Worm (Caenorhabditis elegans): ENCODE measurements around the gene sti-1.

The sti-1 gene

DNA sequence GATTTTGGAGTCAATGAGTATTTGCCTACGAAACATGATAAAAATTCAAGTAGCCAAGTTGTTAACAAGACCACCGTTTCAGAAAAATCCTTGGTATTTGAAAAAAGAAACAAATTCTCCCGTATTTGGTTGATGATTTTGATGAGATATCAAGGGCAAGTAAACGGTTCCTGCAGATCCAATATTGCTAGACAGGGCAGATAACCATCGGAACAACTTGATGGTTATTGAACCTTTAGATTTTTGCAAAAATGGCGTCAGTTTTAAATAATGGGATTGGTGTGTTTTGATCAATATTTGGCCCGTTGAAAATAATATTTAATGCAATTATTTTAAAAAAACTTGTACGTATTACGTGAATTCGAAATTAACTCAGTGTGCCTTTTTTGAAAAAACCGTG is 27.0 kb downstream of the sti-1 start:
- TF ChIP-seq F13C5.2 (tag; optimal IDR thresholded peaks at IDR 0.05) (no peak), tra-4 (tag; optimal IDR thresholded peaks at IDR 0.05) (no peak), tbx-11 (GFP tag; IDR thresholded peaks at IDR 0.05) (no peak), aly-1 (tag; optimal IDR thresholded peaks at IDR 0.05) (no peak), pes-1 (GFP tag; IDR thresholded peaks at IDR 0.05) (no peak), B0310.2 (tag; optimal IDR thresholded peaks at IDR 0.05) (no peak)

DNA sequence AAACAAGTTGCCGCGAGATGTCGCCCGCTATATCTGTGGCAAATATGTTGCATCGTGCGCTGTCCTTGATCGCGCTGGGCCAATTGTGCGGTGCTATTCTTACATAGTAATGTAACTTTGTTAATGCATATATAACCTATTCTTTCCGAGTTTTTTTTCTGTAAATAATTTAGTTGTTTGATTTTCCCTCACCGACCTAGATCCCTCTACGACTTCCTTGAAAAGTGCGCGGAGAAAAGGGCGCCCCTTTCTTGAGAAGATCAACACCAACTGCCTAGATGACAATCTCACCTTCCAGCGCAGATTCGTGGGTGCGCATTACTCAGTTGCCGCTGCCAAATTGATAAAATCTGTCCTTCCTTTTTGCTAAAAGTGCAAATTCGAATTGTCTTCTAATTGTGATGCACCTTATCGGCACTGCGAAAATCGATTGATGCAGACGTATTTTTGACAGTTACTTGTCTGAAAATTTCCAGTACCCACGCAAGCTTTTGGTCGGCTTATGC is 28.3 kb downstream of the sti-1 start:
- no peak for TF ChIP-seq tbx-37 (GFP tag; conservative IDR thresholded peaks at IDR 0.05)
- TF ChIP-seq pes-1 (GFP tag; IDR thresholded peaks at IDR 0.05): no peak

DNA sequence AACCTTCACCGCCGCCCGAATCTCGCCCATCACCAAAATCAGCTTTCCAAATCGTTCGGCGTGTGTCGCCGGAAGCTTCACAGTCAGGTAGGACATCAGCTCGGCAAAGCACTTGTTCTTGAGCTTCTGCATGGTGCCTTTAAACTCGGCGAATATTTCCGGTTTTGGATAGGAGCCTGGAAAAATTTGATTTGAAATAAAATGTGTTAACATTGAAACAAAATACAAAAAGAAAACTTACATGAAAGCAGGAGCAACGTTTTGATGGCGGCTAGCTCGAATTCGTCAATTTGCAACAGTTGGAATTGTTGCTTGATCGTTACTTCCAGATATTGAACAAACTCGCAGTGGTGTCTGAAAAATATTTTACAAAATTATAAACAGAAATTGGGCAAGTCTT is 29.4 kb downstream of the sti-1 start:
- no peak for TF ChIP-seq ets-7 (tag; optimal IDR thresholded peaks at IDR 0.05)

DNA sequence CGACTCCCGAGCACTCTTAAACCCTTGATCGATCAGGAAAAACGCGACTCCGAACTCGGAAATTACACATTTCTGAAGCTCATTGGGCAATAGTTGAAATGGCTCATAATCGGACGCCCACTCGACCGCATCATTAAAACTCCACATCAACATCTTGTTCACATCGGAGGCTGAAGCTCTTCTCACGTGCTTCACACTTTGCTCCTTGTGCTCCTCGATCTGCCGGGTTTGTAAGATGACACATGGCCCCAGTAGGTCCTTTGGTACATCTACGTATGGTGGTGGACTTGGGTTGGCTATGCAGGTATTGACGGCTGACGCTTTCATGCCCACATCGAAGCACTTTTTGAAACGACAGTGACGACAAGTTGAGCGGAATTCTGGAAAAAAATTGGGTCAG is 30.2 kb downstream of the sti-1 start:
- TF ChIP-seq sea-1 (GFP tag; conservative IDR thresholded peaks at IDR 0.05): no peak
- no peak for TF ChIP-seq hnd-1 (tag; optimal IDR thresholded peaks at IDR 0.05)
- TF ChIP-seq pes-1 (GFP tag; IDR thresholded peaks at IDR 0.05): no peak
- TF ChIP-seq ets-7 (tag; optimal IDR thresholded peaks at IDR 0.05): no peak
- TF ChIP-seq tra-4 (tag; optimal IDR thresholded peaks at IDR 0.05): no peak
- TF ChIP-seq hmg-4 (GFP tag; optimal IDR thresholded peaks at IDR 0.05): no peak
- TF ChIP-seq ceh-13 (GFP tag; optimal IDR thresholded peaks at IDR 0.05): no peak
- no peak for TF ChIP-seq ama-1 (optimal IDR thresholded peaks at IDR 0.05)
- TF ChIP-seq F13C5.2 (tag; optimal IDR thresholded peaks at IDR 0.05): no peak
- TF ChIP-seq flt-1 (GFP tag; IDR thresholded peaks at IDR 0.05): no peak
- no peak for TF ChIP-seq tbx-37 (GFP tag; conservative IDR thresholded peaks at IDR 0.05)
- TF ChIP-seq hmbx-1 (tag; optimal IDR thresholded peaks at IDR 0.05): no peak
- TF ChIP-seq ceh-36 (tag; optimal IDR thresholded peaks at IDR 0.05): no peak
- TF ChIP-seq scrt-1 (GFP tag; IDR thresholded peaks at IDR 0.05): no peak
- TF ChIP-seq aly-1 (tag; optimal IDR thresholded peaks at IDR 0.05): no peak
- TF ChIP-seq B0310.2 (tag; optimal IDR thresholded peaks at IDR 0.05): no peak
- no peak for TF ChIP-seq tbx-11 (GFP tag; IDR thresholded peaks at IDR 0.05)

DNA sequence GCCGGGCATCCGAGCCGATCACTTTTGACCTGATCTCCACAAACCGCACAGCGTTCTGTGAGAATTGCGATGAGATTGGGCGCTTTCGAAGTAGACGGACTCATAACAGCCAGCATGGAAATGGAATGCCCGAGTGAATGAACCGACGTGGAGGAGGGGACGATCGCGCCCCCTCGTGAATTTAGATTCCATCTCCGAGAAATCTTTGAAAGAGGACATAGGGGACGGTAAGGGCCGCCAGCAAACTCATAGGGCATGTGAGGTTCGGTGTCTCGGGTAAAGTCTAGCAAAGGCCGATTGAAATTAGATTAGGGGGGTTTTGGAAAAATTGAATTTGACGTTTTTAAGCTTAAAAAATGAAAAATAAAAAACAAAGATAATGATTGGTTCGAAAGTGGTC is 31.2 kb downstream of the sti-1 start, which contains the start of gene nhr-270:
Gene nhr-270, minus strand, starts transcription at position 257 of the 400 bp plus-strand sequence.
- TF ChIP-seq ceh-13 (GFP tag; optimal IDR thresholded peaks at IDR 0.05) (no peak), hmbx-1 (tag; optimal IDR thresholded peaks at IDR 0.05) (no peak), scrt-1 (GFP tag; IDR thresholded peaks at IDR 0.05) (no peak), hmg-4 (GFP tag; optimal IDR thresholded peaks at IDR 0.05) (no peak), aly-1 (tag; optimal IDR thresholded peaks at IDR 0.05) (no peak)

DNA sequence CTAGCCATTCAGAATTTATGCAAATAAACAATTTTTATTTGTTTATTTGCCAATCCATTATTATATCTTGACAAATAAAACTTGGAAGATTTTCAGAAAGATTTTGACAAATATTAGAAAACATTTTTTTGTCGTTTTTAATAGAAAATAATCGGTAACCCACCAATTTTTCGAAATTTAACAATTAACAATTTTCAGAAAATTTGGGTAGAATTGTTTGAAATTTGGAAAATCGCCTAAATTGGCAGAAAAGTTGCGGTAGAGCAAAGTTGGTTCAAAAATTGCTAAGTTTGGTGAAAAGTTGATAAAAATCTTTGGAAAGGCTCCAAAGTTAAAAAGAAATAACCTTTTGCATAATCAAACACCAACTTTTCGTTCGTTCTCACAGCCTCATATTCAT is 34.9 kb downstream of the sti-1 start:
- TF ChIP-seq pes-1 (GFP tag; IDR thresholded peaks at IDR 0.05) (no peak), B0310.2 (tag; optimal IDR thresholded peaks at IDR 0.05) (no peak), tbx-11 (GFP tag; IDR thresholded peaks at IDR 0.05) (no peak), F13C5.2 (tag; optimal IDR thresholded peaks at IDR 0.05) (no peak), sea-1 (GFP tag; conservative IDR thresholded peaks at IDR 0.05) (no peak), hnd-1 (tag; optimal IDR thresholded peaks at IDR 0.05) (no peak), tra-4 (tag; optimal IDR thresholded peaks at IDR 0.05) (no peak), ama-1 (optimal IDR thresholded peaks at IDR 0.05) (no peak), hmg-4 (GFP tag; optimal IDR thresholded peaks at IDR 0.05) (no peak), tbx-37 (GFP tag; conservative IDR thresholded peaks at IDR 0.05) (no peak)

DNA sequence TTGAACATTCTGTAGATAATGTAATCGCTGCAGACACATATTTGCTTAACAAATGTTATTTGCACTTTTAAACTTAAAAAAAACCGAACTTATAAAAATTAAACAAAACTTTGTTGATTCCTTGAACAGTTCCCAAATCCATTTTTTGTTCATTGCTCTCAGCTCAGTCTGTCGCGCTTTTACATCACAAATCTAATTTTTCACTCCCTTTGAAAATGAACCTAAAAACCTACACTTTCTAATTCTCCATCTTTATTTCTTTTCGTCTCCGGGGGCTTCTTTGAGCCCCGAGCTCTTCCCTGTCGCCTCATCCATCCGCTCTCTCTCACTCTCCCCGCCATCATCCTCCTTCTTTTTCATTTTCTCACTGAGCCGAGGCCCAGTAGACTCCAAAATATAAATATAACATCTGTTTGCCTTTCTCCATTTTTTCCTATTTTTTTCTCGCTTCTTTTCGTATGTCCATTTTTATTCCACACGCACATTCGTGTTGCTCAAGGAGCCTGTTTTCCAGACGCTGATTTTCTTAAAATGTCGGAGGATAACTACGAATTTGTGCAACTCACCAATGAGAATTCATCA is 37.1 kb downstream of the sti-1 start, which contains the start of gene R13D11.4:
Gene R13D11.4, plus strand, starts transcription at position 532 of the 582 bp plus-strand sequence.
- no peak for TF ChIP-seq ets-7 (tag; optimal IDR thresholded peaks at IDR 0.05)
- no peak for TF ChIP-seq ceh-36 (tag; optimal IDR thresholded peaks at IDR 0.05)
- TF ChIP-seq flt-1 (GFP tag; IDR thresholded peaks at IDR 0.05): no peak
- TF ChIP-seq hmg-4 (GFP tag; optimal IDR thresholded peaks at IDR 0.05): no peak
- no peak for TF ChIP-seq pes-1 (GFP tag; IDR thresholded peaks at IDR 0.05)

DNA sequence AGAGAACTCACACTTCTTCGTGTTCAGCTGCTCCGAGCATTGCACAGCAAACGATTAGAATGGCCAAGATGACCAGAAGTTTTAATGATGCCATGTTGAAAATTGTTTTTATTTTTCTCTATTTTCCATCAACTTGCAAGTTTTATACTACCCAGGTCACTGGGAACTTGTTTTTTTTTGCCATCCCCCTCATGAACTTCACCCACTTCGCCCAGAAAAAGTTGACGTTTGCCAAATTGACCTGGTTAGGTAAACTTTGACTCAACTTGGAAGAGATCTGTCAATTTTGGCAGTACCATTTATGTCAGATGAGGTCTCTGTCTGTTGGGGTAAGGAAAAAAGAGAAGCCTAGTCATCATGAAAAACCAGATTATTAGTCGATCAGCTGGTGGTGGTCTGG is 39.8 kb downstream of the sti-1 start, which contains the start of gene R13D11.10:
Gene R13D11.10, minus strand, starts transcription at position 101 of the 400 bp plus-strand sequence.
- TF ChIP-seq sea-1 (GFP tag; conservative IDR thresholded peaks at IDR 0.05) (no peak), ets-7 (tag; optimal IDR thresholded peaks at IDR 0.05) (no peak), pes-1 (GFP tag; IDR thresholded peaks at IDR 0.05) (no peak), B0310.2 (tag; optimal IDR thresholded peaks at IDR 0.05) (no peak), aly-1 (tag; optimal IDR thresholded peaks at IDR 0.05) (no peak)

DNA sequence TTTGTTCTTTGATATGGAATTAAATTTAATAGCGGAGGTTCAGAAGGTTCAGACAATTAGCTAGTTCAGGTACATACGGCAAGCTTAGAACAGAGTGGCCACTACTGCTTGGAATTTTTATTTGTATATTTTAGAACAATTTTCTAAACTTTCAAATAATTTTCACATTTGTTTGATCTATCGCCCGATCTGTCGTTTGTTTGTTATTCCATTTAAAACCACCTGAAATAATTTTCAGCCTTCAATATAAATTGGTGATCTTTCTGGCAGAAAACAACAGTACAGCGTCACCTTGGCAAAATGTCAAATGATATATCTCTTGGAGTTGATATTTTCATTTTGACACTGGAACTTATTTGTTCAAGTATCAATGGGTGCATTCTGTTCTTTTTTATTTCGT is 41.4 kb downstream of the sti-1 start, which contains the start of gene R13D11.3:
Gene R13D11.3, plus strand, starts transcription at position 301 of the 400 bp plus-strand sequence.
- no peak for TF ChIP-seq aly-1 (tag; optimal IDR thresholded peaks at IDR 0.05)
- TF ChIP-seq ceh-36 (tag; optimal IDR thresholded peaks at IDR 0.05): no peak
- no peak for TF ChIP-seq B0310.2 (tag; optimal IDR thresholded peaks at IDR 0.05)
- no peak for TF ChIP-seq hmg-4 (GFP tag; optimal IDR thresholded peaks at IDR 0.05)
- TF ChIP-seq ets-7 (tag; optimal IDR thresholded peaks at IDR 0.05): no peak
- no peak for TF ChIP-seq hnd-1 (tag; optimal IDR thresholded peaks at IDR 0.05)
- TF ChIP-seq flt-1 (GFP tag; IDR thresholded peaks at IDR 0.05): no peak
- no peak for TF ChIP-seq tra-4 (tag; optimal IDR thresholded peaks at IDR 0.05)
- TF ChIP-seq scrt-1 (GFP tag; IDR thresholded peaks at IDR 0.05): no peak
- TF ChIP-seq sea-1 (GFP tag; conservative IDR thresholded peaks at IDR 0.05): no peak
- TF ChIP-seq tbx-11 (GFP tag; IDR thresholded peaks at IDR 0.05): no peak

Measured in whole organism, early embryonic.